Worm (Caenorhabditis elegans) whole organism, dauer: ENCODE measurements around the gene F52F10.2.

ENCODE experiments used
- unc-62 ChIP-seq: sonication (generic microtip); optimal IDR thresholded peaks from 2 replicates; lab custom pipeline; 2017; ENCODE audit warnings: missing biosample characterization, missing genetic modification reagents, missing genetic modification characterization

Gene F52F10.2

ce11 chrV:1593799-1594420 is 46.0 kb downstream of the F52F10.2 start, which contains the start of gene F16B4.4:
TSS of gene F16B4.4 (plus strand) at chrV:1594019.
- TF ChIP-seq unc-62 (GFP tag; lab: Kevin White, UChicago): no peak

DNA sequence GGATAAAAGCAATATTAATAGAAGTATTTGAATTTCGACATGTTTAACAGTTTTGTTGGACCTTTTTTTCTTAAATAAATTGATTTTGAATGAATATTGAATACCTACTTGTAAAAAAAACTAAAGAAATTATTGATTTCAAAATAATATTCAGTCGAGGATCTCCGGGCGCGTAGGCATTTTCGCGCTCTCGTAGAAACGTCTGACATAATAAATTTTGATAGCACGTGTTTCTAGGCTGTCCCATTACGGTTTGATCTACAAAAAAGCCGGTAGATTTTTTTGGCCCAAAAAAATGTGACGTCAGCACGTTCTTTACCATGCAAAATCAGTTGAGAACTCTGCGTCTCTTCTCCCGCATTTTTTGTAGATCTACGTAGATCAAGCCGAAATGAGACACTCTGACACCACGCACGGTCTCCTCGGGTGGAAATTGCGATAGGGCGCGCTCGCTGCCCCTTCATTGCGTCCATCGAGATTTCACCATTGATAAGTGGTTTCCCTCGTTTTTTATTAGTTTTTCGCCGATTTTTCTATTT is 46.7 kb downstream of the F52F10.2 start:
- no peak for TF ChIP-seq unc-62 (GFP tag; lab: Kevin White, UChicago)
